Fruit fly (Drosophila melanogaster): ENCODE data around the gene Eh.

DNA sequence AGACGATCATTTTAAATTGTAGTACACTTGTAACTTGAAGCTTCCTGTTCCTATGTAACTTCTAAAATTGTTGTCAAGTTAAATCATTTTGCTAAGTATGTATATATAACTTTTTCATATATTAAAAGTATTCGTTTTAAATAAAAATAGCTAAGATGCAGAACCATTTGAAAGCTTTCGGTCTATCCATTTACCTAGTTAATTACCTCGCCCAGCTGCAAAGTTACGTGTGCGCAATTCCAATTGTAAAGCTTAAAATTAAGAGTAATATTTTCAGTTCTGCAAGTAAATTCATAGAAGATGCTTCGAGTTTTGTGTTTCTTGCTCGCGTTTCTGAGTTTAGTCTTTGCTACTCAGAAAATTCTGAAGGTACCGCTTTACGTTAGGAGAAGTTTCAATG is 39.3 kb downstream of the Eh start, which contains the start of gene CG5860:
- TF ChIP-seq CG11762 (GFP tag; optimal IDR thresholded peaks at IDR 0.05; ENCODE audit: insufficient read depth) (no peak), Ets96B (tag; optimal IDR thresholded peaks at IDR 0.05) (no peak), CG4318 (GFP tag; optimal IDR thresholded peaks at IDR 0.05) (no peak), dac (GFP tag; optimal IDR thresholded peaks at IDR 0.05) (no peak)

Measured in whole organism, prepupa.